Fruit fly (Drosophila melanogaster) whole organism, embryonic: ENCODE data around the gene Sodq.
A peak's percentile ranks its signal among the peaks of the same experiment; 100 is the strongest.

Experiments
- CG10209 ChIP-seq: fragments of 200-800 bp; sonication (Bioruptor generic); optimal IDR thresholded peaks from 3 replicates; lab custom pipeline; 2017; ENCODE audit warnings: missing biosample characterization, mild to moderate bottlenecking, missing genetic modification characterization, missing genetic modification reagents
- CG11247 ChIP-seq: fragments of 200-800 bp; sonication (Bioruptor generic); IDR thresholded peaks from 2 replicates; pipeline ENCODE4 v1.3.6; 2022; ENCODE audit warnings: missing biosample characterization, missing genetic modification characterization
- CG12104 ChIP-seq: fragments of 200-800 bp; sonication (Bioruptor generic); optimal IDR thresholded peaks from 3 replicates; lab custom pipeline; 2016; ENCODE audit warnings: missing biosample characterization, missing genetic modification characterization
- CG12391 ChIP-seq: fragments of 200-800 bp; sonication (Bioruptor generic); optimal IDR thresholded peaks from 3 replicates; lab custom pipeline; 2018; ENCODE audit warnings: missing biosample characterization, mild to moderate bottlenecking, missing genetic modification characterization, moderate library complexity
- CG12769 ChIP-seq: fragments of 200-800 bp; sonication (Bioruptor generic); optimal IDR thresholded peaks from 2 replicates; lab custom pipeline; 2019; ENCODE audit warnings: missing biosample characterization, mild to moderate bottlenecking, missing genetic modification characterization, moderate library complexity
- CG16779 ChIP-seq: fragments of 200-800 bp; sonication (Bioruptor generic); IDR thresholded peaks from 2 replicates; pipeline ENCODE4 v1.3.6; 2022; ENCODE audit warnings: missing biosample characterization, missing genetic modification characterization
- CG16813 ChIP-seq: fragments of 200-800 bp; sonication (Bioruptor generic); IDR thresholded peaks from 3 replicates; pipeline ENCODE4 v1.3.6; 2022; ENCODE audit warnings: missing biosample characterization, missing genetic modification characterization; ENCODE audit not compliant: partially characterized antibody
- CG17612 ChIP-seq: fragments of 200-800 bp; sonication (Bioruptor generic); IDR thresholded peaks from 2 replicates; pipeline ENCODE4 v1.3.6; 2022; ENCODE audit warnings: missing biosample characterization, missing genetic modification characterization
- CG17829 ChIP-seq: fragments of 200-800 bp; optimal IDR thresholded peaks from 2 replicates; lab custom pipeline; 2019; ENCODE audit warnings: missing biosample characterization, mild to moderate bottlenecking, missing genetic modification characterization, moderate library complexity
- CG18262 ChIP-seq: fragments of 200-800 bp; optimal IDR thresholded peaks from 3 replicates; lab custom pipeline; 2019; ENCODE audit warnings: missing biosample characterization, mild to moderate bottlenecking, missing genetic modification characterization, moderate library complexity
- CG33557 ChIP-seq: fragments of 200-800 bp; sonication (Bioruptor generic); optimal IDR thresholded peaks from 2 replicates; lab custom pipeline; 2019; ENCODE audit warnings: missing biosample characterization, mild to moderate bottlenecking, missing genetic modification characterization, moderate library complexity
- CG3407 ChIP-seq: fragments of 200-800 bp; sonication (Bioruptor generic); optimal IDR thresholded peaks from 2 replicates; lab custom pipeline; 2018; ENCODE audit warnings: missing biosample characterization, mild to moderate bottlenecking, missing genetic modification characterization
- CG3726 ChIP-seq: fragments of 200-800 bp; sonication (Bioruptor generic); IDR thresholded peaks from 3 replicates; pipeline ENCODE4, ENCODE4 v1.3.6; 2022; ENCODE audit warnings: missing biosample characterization, missing genetic modification characterization
- CG3847 ChIP-seq: fragments of 200-800 bp; sonication (Bioruptor generic); IDR thresholded peaks from 2 replicates; pipeline ENCODE4 v1.3.6; 2022; ENCODE audit warnings: missing biosample characterization, missing genetic modification characterization
- CG6791 ChIP-seq: fragments of 200-800 bp; sonication (Bioruptor generic); IDR thresholded peaks from 3 replicates; pipeline ENCODE4 v1.3.6; 2022; ENCODE audit warnings: missing biosample characterization, missing genetic modification characterization; ENCODE audit not compliant: partially characterized antibody
- CG7786 ChIP-seq: fragments of 200-800 bp; sonication (Bioruptor generic); optimal IDR thresholded peaks from 2 replicates; lab custom pipeline; 2016; ENCODE audit warnings: missing biosample characterization, missing genetic modification characterization
- CG7987 ChIP-seq: fragments of 200-800 bp; sonication (Bioruptor generic); optimal IDR thresholded peaks from 2 replicates; lab custom pipeline; 2018; ENCODE audit warnings: missing biosample characterization, mild to moderate bottlenecking, missing genetic modification characterization, moderate library complexity
- CTCF ChIP-seq: fragments of 200-800 bp; sonication (Bioruptor generic); optimal IDR thresholded peaks from 2 replicates; lab custom pipeline; 2017; ENCODE audit warnings: missing biosample characterization, mild to moderate bottlenecking, missing genetic modification characterization, moderate library complexity
- Camta ChIP-seq: fragments of 200-800 bp; sonication (Bioruptor generic); optimal IDR thresholded peaks from 2 replicates; lab custom pipeline; 2016; ENCODE audit warnings: missing biosample characterization, missing genetic modification characterization
- CrebB ChIP-seq: fragments of 200-800 bp; sonication (Bioruptor generic); optimal IDR thresholded peaks from 3 replicates; lab custom pipeline; 2018; ENCODE audit warnings: missing biosample characterization, mild to moderate bottlenecking, missing genetic modification characterization
- D19B ChIP-seq: fragments of 200-800 bp; sonication (Bioruptor generic); optimal IDR thresholded peaks from 2 replicates; lab custom pipeline; 2017; ENCODE audit warnings: missing biosample characterization, mild to moderate bottlenecking, missing genetic modification characterization
- Dref ChIP-seq: fragments of 200-800 bp; sonication (Bioruptor generic); IDR thresholded peaks from 2 replicates; pipeline ENCODE4 v1.3.6; 2022; ENCODE audit warnings: missing biosample characterization, missing genetic modification characterization
- E2f2 ChIP-seq: fragments of 200-800 bp; sonication (Bioruptor generic); IDR thresholded peaks from 2 replicates; pipeline ENCODE4 v1.3.6; 2022; ENCODE audit warnings: missing biosample characterization, missing genetic modification characterization
- Eip74EF ChIP-seq, 2 experiments: fragments of 200-800 bp in 1 of 2; fragments of >200 bp in 1 of 2; sonication (Bioruptor generic) in 1 of 2; optimal IDR thresholded peaks; 2 replicates each; lab custom pipeline; 2017 to 2019; ENCODE audit warnings: missing biosample characterization in 2 of 2, missing genetic modification characterization in 2 of 2, mild to moderate bottlenecking in 1 of 2, moderate library complexity in 1 of 2
- Ets97D ChIP-seq: fragments of 200-800 bp; sonication (Bioruptor generic); optimal IDR thresholded peaks from 3 replicates; lab custom pipeline; 2016; ENCODE audit warnings: missing biosample characterization, missing genetic modification characterization
- Fer3 ChIP-seq: fragments of 200-800 bp; sonication (Bioruptor generic); optimal IDR thresholded peaks from 2 replicates; lab custom pipeline; 2018; ENCODE audit warnings: missing biosample characterization, mild to moderate bottlenecking, missing genetic modification characterization, moderate library complexity
- HLH3B ChIP-seq: fragments of 200-800 bp; sonication (Bioruptor generic); IDR thresholded peaks from 2 replicates; pipeline ENCODE4 v1.3.6; 2022; ENCODE audit warnings: missing biosample characterization, missing genetic modification characterization
- Hey ChIP-seq: fragments of 200-800 bp; sonication (Bioruptor generic); optimal IDR thresholded peaks from 3 replicates; lab custom pipeline; 2018; ENCODE audit warnings: missing biosample characterization, mild to moderate bottlenecking, missing genetic modification characterization
- HmgZ ChIP-seq: fragments of 200-800 bp; sonication (Bioruptor generic); optimal IDR thresholded peaks from 2 replicates; lab custom pipeline; 2018; ENCODE audit warnings: missing biosample characterization, mild to moderate bottlenecking, missing genetic modification characterization
- Hmr ChIP-seq: fragments of 200-800 bp; sonication (Bioruptor generic); optimal IDR thresholded peaks from 3 replicates; lab custom pipeline; 2017; ENCODE audit warnings: mild to moderate bottlenecking, missing biosample characterization, missing genetic modification reagents, missing genetic modification characterization
- Lhr ChIP-seq: fragments of 200-800 bp; sonication (Bioruptor generic); optimal IDR thresholded peaks from 3 replicates; lab custom pipeline; 2017; ENCODE audit warnings: mild to moderate bottlenecking, missing biosample characterization, missing genetic modification reagents, missing genetic modification characterization
- MBD-R2 ChIP-seq: fragments of 200-800 bp; sonication (Bioruptor generic); IDR thresholded peaks from 2 replicates; pipeline ENCODE4 v1.3.6; 2022; ENCODE audit warnings: missing biosample characterization, missing genetic modification characterization
- MESR4 ChIP-seq: fragments of 200-800 bp; sonication (Bioruptor generic); optimal IDR thresholded peaks from 2 replicates; lab custom pipeline; 2018; ENCODE audit warnings: missing biosample characterization, mild to moderate bottlenecking, missing genetic modification characterization, moderate library complexity
- Mes4 ChIP-seq: fragments of 200-800 bp; sonication (Bioruptor generic); optimal IDR thresholded peaks from 2 replicates; lab custom pipeline; 2016; ENCODE audit warnings: missing biosample characterization, missing genetic modification characterization
- Myb ChIP-seq: fragments of 200-800 bp; sonication (Bioruptor generic); optimal IDR thresholded peaks from 2 replicates; lab custom pipeline; 2016; ENCODE audit warnings: missing biosample characterization, missing genetic modification characterization
- NC2α ChIP-seq: fragments of 200-800 bp; sonication (Bioruptor generic); optimal IDR thresholded peaks from 2 replicates; lab custom pipeline; 2016; ENCODE audit warnings: missing biosample characterization, missing genetic modification characterization
- NC2β ChIP-seq: fragments of 200-800 bp; sonication (Bioruptor generic); optimal IDR thresholded peaks from 2 replicates; lab custom pipeline; 2016; ENCODE audit warnings: missing biosample characterization, missing genetic modification characterization
- Ravus ChIP-seq: fragments of 200-800 bp; sonication (Bioruptor generic); IDR thresholded peaks from 2 replicates; pipeline ENCODE4 v1.3.6; 2022; ENCODE audit warnings: missing biosample characterization, missing genetic modification characterization
- Sox100B ChIP-seq: fragments of 200-800 bp; sonication (Bioruptor generic); optimal IDR thresholded peaks from 3 replicates; lab custom pipeline; 2018; ENCODE audit warnings: missing biosample characterization, mild to moderate bottlenecking, missing genetic modification characterization
- amos ChIP-seq: fragments of 200-800 bp; sonication (Bioruptor generic); IDR thresholded peaks from 2 replicates; pipeline ENCODE4 v1.3.6; 2022; ENCODE audit warnings: missing biosample characterization, missing genetic modification characterization; ENCODE audit not compliant: partially characterized antibody
- ci ChIP-seq: fragments of 200-800 bp; sonication (Bioruptor generic); IDR thresholded peaks from 3 replicates; pipeline ENCODE4 v1.3.6; 2022; ENCODE audit warnings: missing biosample characterization, missing genetic modification characterization
- eyg ChIP-seq: fragments of 200-800 bp; sonication (Bioruptor generic); optimal IDR thresholded peaks from 3 replicates; lab custom pipeline; 2016; ENCODE audit warnings: missing biosample characterization, missing genetic modification characterization
- grn ChIP-seq: fragments of 200-800 bp; sonication (Bioruptor generic); optimal IDR thresholded peaks from 3 replicates; lab custom pipeline; 2017; ENCODE audit warnings: missing biosample characterization, missing genetic modification characterization
- ham ChIP-seq: fragments of 200-800 bp; sonication (Bioruptor generic); IDR thresholded peaks from 2 replicates; pipeline ENCODE4 v1.3.6; 2022; ENCODE audit warnings: missing biosample characterization, missing genetic modification characterization
- maf-S ChIP-seq: fragments of 200-800 bp; sonication (Bioruptor generic); optimal IDR thresholded peaks from 2 replicates; lab custom pipeline; 2016; ENCODE audit warnings: missing biosample characterization, missing genetic modification characterization
- pfk ChIP-seq: fragments of 200-800 bp; sonication (Bioruptor generic); optimal IDR thresholded peaks from 2 replicates; lab custom pipeline; 2018; ENCODE audit warnings: missing biosample characterization, mild to moderate bottlenecking, missing genetic modification characterization, moderate library complexity
- psq ChIP-seq: fragments of 200-800 bp; sonication (Bioruptor generic); optimal IDR thresholded peaks from 2 replicates; lab custom pipeline; 2017; ENCODE audit warnings: missing biosample characterization, missing genetic modification characterization
- ssp ChIP-seq: fragments of 200-800 bp; sonication (Bioruptor generic); IDR thresholded peaks from 2 replicates; pipeline ENCODE4 v1.3.6; 2022; ENCODE audit warnings: missing biosample characterization, missing genetic modification characterization
- tll ChIP-seq, 2 experiments: fragments of 200-800 bp in 1 of 2; fragments of >200 bp in 1 of 2; sonication (Bioruptor generic) in 1 of 2; optimal IDR thresholded peaks; 2 replicates each; lab custom pipeline; 2017 to 2019; ENCODE audit warnings: missing biosample characterization in 2 of 2, missing genetic modification characterization in 2 of 2, mild to moderate bottlenecking in 1 of 2, moderate library complexity in 1 of 2
- unc-4 ChIP-seq: fragments of 200-800 bp; sonication (Bioruptor generic); IDR thresholded peaks from 2 replicates; pipeline ENCODE4 v1.3.6; 2022; ENCODE audit warnings: missing biosample characterization, missing genetic modification characterization; ENCODE audit not compliant: partially characterized antibody
- vvl ChIP-seq: fragments of 200-800 bp; sonication (Bioruptor generic); IDR thresholded peaks from 2 replicates; pipeline ENCODE4 v1.3.6; 2022; ENCODE audit warnings: missing biosample characterization, missing genetic modification characterization
- yki ChIP-seq: fragments of >200 bp; optimal IDR thresholded peaks from 3 replicates; lab custom pipeline; 2018

The Sodq gene

DNA sequence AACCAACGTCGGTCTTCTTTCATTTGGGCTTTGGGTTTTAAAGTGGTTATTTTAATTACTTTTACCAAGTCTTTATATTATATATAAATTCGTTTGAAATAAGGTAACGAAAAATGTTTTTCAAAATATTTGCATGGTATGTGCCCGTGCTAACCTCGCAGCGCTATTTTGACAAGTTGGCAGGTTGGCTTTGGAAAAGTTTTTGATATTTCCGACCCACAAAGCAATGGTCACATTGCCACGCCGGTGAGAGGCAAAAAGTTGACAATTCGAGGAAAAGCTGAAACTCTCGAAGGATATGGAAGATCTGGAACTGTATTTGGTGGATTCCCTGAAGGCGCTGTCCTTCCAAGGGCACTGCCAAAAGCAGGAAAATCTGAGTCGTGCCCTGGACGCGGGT is 2.4 kb upstream of the Sodq start, which contains the start of gene CG5913 (continued):
- TF ChIP-seq CG16813 (GFP tag; lab: Robert Waterston, UW) (no peak), Eip74EF (GFP tag; optimal IDR thresholded peaks at IDR 0.05; lab: Kevin White, UChicago) (no peak), yki (lab: Kevin White, UChicago) (no peak), CG6791 (GFP tag; lab: Robert Waterston, UW) (0 out of 3 replicates have a peak, but pooled peaks have one; percentile 25), Ravus (GFP tag; lab: Robert Waterston, UW) (no peak), unc-4 (GFP tag; lab: Robert Waterston, UW) (peak; percentile 22; the same call in 1 of the 2 replicates), CG12391 (tag; lab: Kevin White, UChicago) (no peak), ham (no peak), CG17829 (no peak), Sox100B (GFP tag; lab: Kevin White, UChicago) (no peak), CG3847 (peak; percentile 53), NC2α (GFP tag; lab: Kevin White, UChicago) (no peak), CG17612 (GFP tag; lab: Robert Waterston, UW) (no peak), CG11247 (GFP tag; lab: Robert Waterston, UW) (no peak), pfk (GFP tag; lab: Kevin White, UChicago) (no peak), Ets97D (peak; percentile 71), CG10209 (GFP tag; lab: Kevin White, UChicago) (no peak), maf-S (GFP tag; lab: Kevin White, UChicago) (no peak), psq (GFP tag; lab: Kevin White, UChicago) (no peak), eyg (no peak), amos (GFP tag; lab: Robert Waterston, UW) (peak; percentile 31; the same call in 1 of the 2 replicates), ssp (GFP tag; lab: Robert Waterston, UW) (no peak), CTCF (GFP tag; lab: Kevin White, UChicago) (peak; percentile 55), CG7987 (GFP tag; lab: Kevin White, UChicago) (no peak), CrebB (tag; lab: Kevin White, UChicago) (no peak), tll (GFP tag; optimal IDR thresholded peaks at IDR 0.05; lab: Kevin White, UChicago) (no peak), Dref (GFP tag; lab: Robert Waterston, UW) (0 out of 2 replicates have a peak, but pooled peaks have one; percentile 32), CG12104 (GFP tag; lab: Kevin White, UChicago) (no peak), CG16779 (GFP tag; lab: Robert Waterston, UW) (no peak), CG7786 (no peak), NC2β (no peak), Myb (peak; percentile 77), Hey (tag; lab: Kevin White, UChicago) (no peak), CG12769 (tag; lab: Kevin White, UChicago) (no peak), E2f2 (GFP tag; lab: Robert Waterston, UW) (peak; percentile 70), CG18262 (no peak), Camta (GFP tag; lab: Kevin White, UChicago) (no peak), HmgZ (tag; lab: Kevin White, UChicago) (peak; percentile 47), CG3407 (no peak), MBD-R2 (GFP tag; lab: Robert Waterston, UW) (peak; percentile 95), CG3726 (no peak), ci (GFP tag; lab: Robert Waterston, UW) (no peak), D19B (GFP tag; lab: Kevin White, UChicago) (no peak), vvl (GFP tag; lab: Robert Waterston, UW) (0 out of 2 replicates have a peak, but pooled peaks have one; percentile 6), HLH3B (GFP tag; lab: Robert Waterston, UW) (no peak), Mes4 (GFP tag; lab: Kevin White, UChicago) (no peak), grn (GFP tag; lab: Kevin White, UChicago) (no peak), Lhr (GFP tag; lab: Kevin White, UChicago) (peak; percentile 53), Fer3 (no peak), MESR4 (peak; percentile 66), CG33557 (GFP tag; lab: Kevin White, UChicago) (no peak), Hmr (GFP tag; lab: Kevin White, UChicago) (peak; percentile 45)
